Fruit fly (Drosophila melanogaster) whole organism, adult: ENCODE results near the gene Tim17b1.

Source experiments
- CG11617 ChIP-seq: fragments of 200-800 bp; sonication (Bioruptor generic); optimal IDR thresholded peaks from 2 replicates; lab custom pipeline; 2017; ENCODE audit warnings: mild to moderate bottlenecking, missing biosample characterization, missing genetic modification reagents, missing genetic modification characterization
- CG12768 ChIP-seq: fragments of 200-800 bp; sonication (Bioruptor generic); optimal IDR thresholded peaks from 2 replicates; lab custom pipeline; 2017; ENCODE audit warnings: missing biosample characterization, missing genetic modification characterization, mild to moderate bottlenecking, moderate library complexity, missing genetic modification reagents
- CG14711 ChIP-seq: fragments of 200-800 bp; sonication (Bioruptor generic); optimal IDR thresholded peaks from 2 replicates; lab custom pipeline; 2018; ENCODE audit warnings: missing biosample characterization, mild to moderate bottlenecking, missing genetic modification characterization, moderate library complexity
- CG1620 ChIP-seq: fragments of 200-800 bp; sonication (Bioruptor generic); optimal IDR thresholded peaks from 2 replicates; lab custom pipeline; 2016; ENCODE audit warnings: missing biosample characterization, missing genetic modification characterization
- CG33017 ChIP-seq: fragments of 200-800 bp; sonication (Bioruptor generic); optimal IDR thresholded peaks from 2 replicates; lab custom pipeline; 2018; ENCODE audit warnings: missing biosample characterization, mild to moderate bottlenecking, missing genetic modification characterization, moderate library complexity
- CG5204 ChIP-seq: fragments of 200-800 bp; sonication (Bioruptor generic); optimal IDR thresholded peaks from 2 replicates; lab custom pipeline; 2016; ENCODE audit warnings: missing biosample characterization, missing genetic modification characterization
- CG7045 ChIP-seq: fragments of 200-800 bp; sonication (Bioruptor generic); optimal IDR thresholded peaks from 2 replicates; lab custom pipeline; 2017; ENCODE audit warnings: missing biosample characterization, mild to moderate bottlenecking, missing genetic modification characterization
- CG7101 ChIP-seq: fragments of 200-800 bp; sonication (Bioruptor generic); optimal IDR thresholded peaks from 2 replicates; lab custom pipeline; 2018; ENCODE audit warnings: missing biosample characterization, mild to moderate bottlenecking, missing genetic modification characterization, moderate library complexity
- Clk ChIP-seq: fragments of 200-800 bp; sonication (Bioruptor generic); optimal IDR thresholded peaks from 2 replicates; lab custom pipeline; 2017; ENCODE audit warnings: missing biosample characterization, missing genetic modification characterization
- Crg-1 ChIP-seq: fragments of 200-800 bp; sonication (Bioruptor generic); optimal IDR thresholded peaks from 2 replicates; lab custom pipeline; 2016; ENCODE audit warnings: missing biosample characterization, missing genetic modification characterization
- Hr96 ChIP-seq: fragments of 200-800 bp; sonication (Bioruptor generic); optimal IDR thresholded peaks from 2 replicates; lab custom pipeline; 2016; ENCODE audit warnings: missing biosample characterization, missing genetic modification characterization
- Mnt ChIP-seq: fragments of 200-800 bp; sonication (Bioruptor generic); optimal IDR thresholded peaks from 2 replicates; lab custom pipeline; 2016; ENCODE audit warnings: missing biosample characterization, mild to moderate bottlenecking, missing genetic modification characterization
- bab1 ChIP-seq: fragments of 200-800 bp; sonication (Bioruptor generic); optimal IDR thresholded peaks from 3 replicates; lab custom pipeline; 2019; ENCODE audit warnings: missing biosample characterization, mild to moderate bottlenecking, missing genetic modification characterization, moderate library complexity
- cic ChIP-seq: fragments of 200-800 bp; sonication (Bioruptor generic); optimal IDR thresholded peaks from 2 replicates; lab custom pipeline; 2017; ENCODE audit warnings: missing biosample characterization, mild to moderate bottlenecking, missing genetic modification characterization, moderate library complexity
- cnc ChIP-seq, 2 experiments: fragments of >200 bp; optimal IDR thresholded peaks; 2 replicates each; lab custom pipeline; 2017
- kay ChIP-seq: fragments of 200-800 bp; sonication (Bioruptor generic); peaks from one replicate; lab custom pipeline; 2016; ENCODE audit warnings: missing biosample characterization, missing genetic modification characterization, borderline replicate concordance
- ovo ChIP-seq: fragments of 200-800 bp; sonication (Bioruptor generic); optimal IDR thresholded peaks from 2 replicates; lab custom pipeline; 2016; ENCODE audit warnings: missing biosample characterization, missing genetic modification characterization
- pad ChIP-seq: fragments of 200-800 bp; sonication (Bioruptor generic); optimal IDR thresholded peaks from 3 replicates; lab custom pipeline; 2017; ENCODE audit warnings: missing biosample characterization, missing genetic modification characterization, mild to moderate bottlenecking, moderate library complexity, missing genetic modification reagents
- tj ChIP-seq: fragments of 200-800 bp; sonication (Bioruptor generic); optimal IDR thresholded peaks from 3 replicates; lab custom pipeline; 2017; ENCODE audit warnings: missing biosample characterization, mild to moderate bottlenecking, missing genetic modification characterization, moderate library complexity
- toe ChIP-seq: fragments of 200-800 bp; sonication (Bioruptor generic); optimal IDR thresholded peaks from 2 replicates; lab custom pipeline; 2016; ENCODE audit warnings: missing biosample characterization, missing genetic modification characterization

Tim17b1 gene

dm6 chr3R:5266282-5266681 lies 33.7 kb upstream of the Tim17b1 start:
- TF ChIP-seq CG33017 (tag; lab: Kevin White, UChicago) (no peak), CG1620 (GFP tag; lab: Kevin White, UChicago) (no peak), CG14711 (no peak), tj (GFP tag; lab: Kevin White, UChicago) (no peak), CG7101 (no peak), Mnt (GFP tag; lab: Kevin White, UChicago) (no peak), Hr96 (no peak), CG11617 (GFP tag; lab: Kevin White, UChicago) (no peak), Clk (no peak), Crg-1 (GFP tag; lab: Kevin White, UChicago) (no peak), CG7045 (no peak), toe (GFP tag; lab: Kevin White, UChicago) (no peak), ovo (GFP tag; lab: Kevin White, UChicago) (no peak)

DNA sequence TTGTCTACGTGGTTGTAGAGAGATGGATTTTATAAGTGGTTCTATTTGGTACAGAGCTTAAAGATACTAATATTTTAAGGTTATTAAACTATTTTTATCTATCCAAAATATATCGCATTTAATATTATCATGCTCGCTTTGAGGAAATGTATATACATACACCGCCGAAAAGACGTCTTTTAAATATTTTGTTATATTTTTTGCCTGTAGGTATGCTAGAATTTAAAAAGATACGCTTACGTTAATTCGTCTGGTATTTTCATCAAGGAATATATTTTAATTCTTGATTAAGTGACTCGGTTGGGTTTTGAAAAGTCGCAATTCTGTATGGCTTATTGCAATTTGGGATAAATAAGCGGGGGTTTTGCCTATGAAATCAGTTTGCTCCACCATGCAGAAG lies 31.4 kb upstream of the Tim17b1 start:
- TF ChIP-seq bab1 (GFP tag; lab: Kevin White, UChicago) (peak; percentile 3), CG7101 (no peak), cnc (optimal IDR thresholded peaks at IDR 0.05; lab: Kevin White, UChicago) (no peak), kay (GFP tag; lab: Kevin White, UChicago) (peak; percentile 87)

DNA sequence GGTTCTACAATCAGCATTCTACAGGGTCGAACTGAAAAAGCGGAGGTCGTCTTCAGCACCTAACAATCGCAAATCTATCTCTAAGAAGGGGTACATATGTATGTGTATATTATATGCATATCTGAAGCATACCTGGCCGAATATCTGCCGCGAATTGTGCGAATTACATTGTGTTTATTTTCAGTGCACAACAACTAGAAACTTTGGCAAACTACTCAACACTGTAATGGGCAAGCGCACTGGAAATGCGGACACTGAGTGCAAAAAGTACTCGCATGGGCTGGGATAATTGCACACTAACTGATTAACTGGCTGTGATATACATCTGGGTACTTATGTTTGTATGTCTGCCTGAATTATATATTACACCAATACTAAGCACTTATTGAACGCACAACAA lies 29.1 kb upstream of the Tim17b1 start:
- TF ChIP-seq CG33017 (tag; lab: Kevin White, UChicago), result peak; percentile 42
- peak; percentile 16 for TF ChIP-seq CG14711
- TF ChIP-seq CG11617 (GFP tag; lab: Kevin White, UChicago), result peak; percentile 29
- no peak for TF ChIP-seq Hr96
- peak; percentile 58 for TF ChIP-seq Mnt (GFP tag; lab: Kevin White, UChicago)
- peak; percentile 32 for TF ChIP-seq CG7045
- no peak for TF ChIP-seq toe (GFP tag; lab: Kevin White, UChicago)
- TF ChIP-seq ovo (GFP tag; lab: Kevin White, UChicago), result no peak
- TF ChIP-seq pad (GFP tag; lab: Kevin White, UChicago), result peak; percentile 67
- peak; percentile 66 for TF ChIP-seq CG7101
- TF ChIP-seq kay (GFP tag; lab: Kevin White, UChicago), result no peak
- TF ChIP-seq CG1620 (GFP tag; lab: Kevin White, UChicago), result peak; percentile 67
- TF ChIP-seq CG5204 (GFP tag; lab: Kevin White, UChicago), result no peak
- peak; percentile 38 for TF ChIP-seq cic (GFP tag; lab: Kevin White, UChicago)
- peak; percentile 13 for TF ChIP-seq bab1 (GFP tag; lab: Kevin White, UChicago)
- peak; percentile 43 for TF ChIP-seq tj (GFP tag; lab: Kevin White, UChicago)
- TF ChIP-seq CG12768 (GFP tag; lab: Kevin White, UChicago), result peak; percentile 73
- peak; percentile 37 for TF ChIP-seq Clk
- TF ChIP-seq cnc (optimal IDR thresholded peaks at IDR 0.05; lab: Kevin White, UChicago), result no peak
- peak; percentile 62 for TF ChIP-seq Crg-1 (GFP tag; lab: Kevin White, UChicago)

dm6 chr3R:5277735-5278134 lies 22.2 kb upstream of the Tim17b1 start, which contains the start of gene CG31538:
Gene CG31538, minus strand, starts transcription at chr3R:5277835.
- peak; percentile 21 for TF ChIP-seq kay (GFP tag; lab: Kevin White, UChicago)
- TF ChIP-seq Crg-1 (GFP tag; lab: Kevin White, UChicago), result no peak

DNA sequence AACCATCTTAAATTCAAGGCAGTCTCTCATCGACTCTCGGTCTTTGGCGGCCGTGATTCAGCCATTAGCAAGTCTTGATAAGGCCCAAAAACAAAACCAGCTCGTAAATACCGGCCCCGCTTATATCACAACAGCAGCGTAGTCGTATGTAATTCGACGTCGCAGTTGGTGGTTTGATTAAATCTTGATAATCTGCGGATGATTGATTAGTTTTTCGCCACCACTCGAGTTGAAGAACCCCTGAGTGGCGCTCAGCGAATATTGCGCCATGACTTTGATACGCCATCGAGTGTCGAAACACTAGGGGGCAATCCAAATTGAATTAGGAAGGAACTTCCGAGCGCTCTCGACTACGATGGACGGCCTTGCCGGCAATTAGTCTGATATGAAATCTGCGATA lies 21.3 kb upstream of the Tim17b1 start:
- TF ChIP-seq CG11617 (GFP tag; lab: Kevin White, UChicago) (no peak), cnc (optimal IDR thresholded peaks at IDR 0.05; lab: Kevin White, UChicago) (no peak), CG12768 (GFP tag; lab: Kevin White, UChicago) (peak; percentile 1), CG7045 (no peak), toe (GFP tag; lab: Kevin White, UChicago) (no peak)

DNA sequence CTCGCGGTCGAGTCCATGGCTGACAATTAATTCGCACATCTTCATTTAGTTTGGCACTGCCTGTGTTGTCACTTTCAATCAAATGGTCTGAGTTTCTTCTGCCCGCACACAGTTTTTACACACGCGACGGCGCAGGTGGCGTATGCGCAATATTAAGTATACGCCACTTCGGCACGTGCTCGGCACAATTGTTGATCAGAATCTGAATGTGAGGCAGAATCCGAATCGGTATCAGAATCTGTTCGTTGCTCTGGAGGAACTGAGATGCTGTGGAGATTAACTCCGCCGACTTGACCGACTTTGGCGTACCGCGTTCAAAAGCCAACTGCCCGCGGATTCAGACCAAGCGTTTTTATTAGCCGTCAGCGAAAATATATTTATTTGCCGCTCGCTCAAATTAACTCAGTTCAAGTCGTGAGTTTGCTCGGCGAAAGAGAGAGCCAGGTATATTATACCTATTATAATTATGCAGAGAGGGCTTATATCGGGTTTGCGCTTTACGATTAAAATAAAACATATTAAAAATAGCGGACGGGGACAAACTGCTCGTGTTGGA lies 20.3 kb upstream of the Tim17b1 start:
- TF ChIP-seq tj (GFP tag; lab: Kevin White, UChicago) (peak; percentile 91), cic (GFP tag; lab: Kevin White, UChicago) (peak; percentile 15), CG11617 (GFP tag; lab: Kevin White, UChicago) (no peak), kay (GFP tag; lab: Kevin White, UChicago) (peak; percentile 7), Mnt (GFP tag; lab: Kevin White, UChicago) (peak; percentile 15)

DNA sequence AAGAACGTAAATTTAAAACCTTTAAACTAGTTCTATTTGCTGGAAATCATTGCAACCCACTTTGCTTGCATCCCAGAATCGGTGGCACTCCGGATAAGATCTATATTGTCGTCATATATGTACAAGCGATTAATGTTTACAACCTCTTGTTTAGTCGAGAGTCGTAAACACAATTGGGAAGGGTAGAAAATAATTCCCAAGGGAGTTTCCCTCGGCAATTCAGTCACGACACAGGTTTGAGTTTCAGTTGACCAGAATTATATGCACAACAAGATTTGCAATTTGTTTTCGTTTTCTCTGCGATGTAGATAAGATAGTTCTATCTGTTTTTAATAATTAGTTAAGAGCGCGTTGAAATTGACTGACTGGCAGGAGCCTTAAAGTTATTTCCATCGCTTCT lies 19.6 kb upstream of the Tim17b1 start:
- no peak for TF ChIP-seq CG7045
- TF ChIP-seq cnc (optimal IDR thresholded peaks at IDR 0.05; lab: Kevin White, UChicago), result no peak
- TF ChIP-seq cic (GFP tag; lab: Kevin White, UChicago), result peak; percentile 42
- no peak for TF ChIP-seq CG5204 (GFP tag; lab: Kevin White, UChicago)
- TF ChIP-seq CG1620 (GFP tag; lab: Kevin White, UChicago), result no peak
- TF ChIP-seq bab1 (GFP tag; lab: Kevin White, UChicago), result no peak
- no peak for TF ChIP-seq toe (GFP tag; lab: Kevin White, UChicago)
- no peak for TF ChIP-seq Crg-1 (GFP tag; lab: Kevin White, UChicago)
- no peak for TF ChIP-seq ovo (GFP tag; lab: Kevin White, UChicago)
- no peak for TF ChIP-seq tj (GFP tag; lab: Kevin White, UChicago)
- peak; percentile 50 for TF ChIP-seq CG33017 (tag; lab: Kevin White, UChicago)
- TF ChIP-seq Hr96, result no peak
- TF ChIP-seq Clk, result no peak
- peak; percentile 28 for TF ChIP-seq kay (GFP tag; lab: Kevin White, UChicago)
- TF ChIP-seq Mnt (GFP tag; lab: Kevin White, UChicago), result no peak
- no peak for TF ChIP-seq CG7101
